Worm (Caenorhabditis elegans): Measurements from ENCODE around the gene srh-185.
A peak's percentile ranks its signal among the peaks of the same experiment; 100 is the strongest.

Gene srh-185

DNA sequence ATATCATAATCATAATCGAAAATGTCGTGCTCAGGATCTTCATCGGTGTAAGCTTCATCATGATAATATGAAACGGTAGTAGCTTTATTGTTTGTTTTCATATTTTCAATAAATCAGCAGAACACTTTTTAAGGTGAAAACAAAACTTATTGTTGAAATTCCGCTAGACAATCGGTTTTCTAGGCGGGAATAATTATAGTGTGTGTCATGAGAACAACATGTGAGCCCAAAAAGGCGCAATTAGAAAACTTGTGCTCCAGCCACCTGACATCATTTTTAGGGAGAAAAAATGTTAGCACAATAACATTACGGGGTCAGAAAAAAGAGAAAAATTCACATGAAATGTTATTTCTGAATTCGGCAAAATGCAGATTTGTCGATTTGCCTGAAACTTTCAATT, 31.8 kb upstream of the srh-185 start, which contains the start of gene srw-8:
TSS of gene srw-8 (minus strand) at position 101 of the 400 bp plus-strand sequence.
- no peak for TF ChIP-seq lin-39 (tag; optimal IDR thresholded peaks at IDR 0.05)
- no peak for TF ChIP-seq efl-3 (GFP tag; optimal IDR thresholded peaks at IDR 0.05)
- TF ChIP-seq pax-3 (tag; optimal IDR thresholded peaks at IDR 0.05), result no peak

DNA sequence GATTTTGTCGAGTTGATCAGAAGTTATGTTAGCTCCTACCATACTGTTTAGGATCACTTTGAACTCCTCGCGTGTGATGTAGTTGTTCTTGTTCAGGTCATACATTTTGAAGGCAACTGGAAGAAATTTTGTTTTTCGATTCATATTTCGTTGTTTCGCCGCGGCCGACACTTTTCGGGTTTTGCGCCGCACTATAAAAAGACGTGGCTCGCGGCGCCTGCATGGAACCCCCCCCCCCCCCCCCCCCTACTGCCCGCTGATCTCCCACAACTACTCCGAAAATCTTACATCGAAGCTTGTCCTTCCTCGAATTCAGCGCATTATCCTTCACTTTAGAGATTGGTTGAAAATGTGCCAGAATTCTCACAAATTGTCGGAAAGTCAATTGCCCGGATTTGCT, 28.0 kb upstream of the srh-185 start:
- no peak for TF ChIP-seq lin-13 (GFP tag; optimal IDR thresholded peaks at IDR 0.05)
- no peak for TF ChIP-seq nhr-11 (tag; optimal IDR thresholded peaks at IDR 0.05)
- TF ChIP-seq lsy-2 (tag; optimal IDR thresholded peaks at IDR 0.05), result no peak
- TF ChIP-seq nhr-85 (tag), result no peak
- TF ChIP-seq fkh-8 (tag; optimal IDR thresholded peaks at IDR 0.05), result no peak
- no peak for TF ChIP-seq ztf-4 (tag; optimal IDR thresholded peaks at IDR 0.05)
- no peak for TF ChIP-seq pag-3 (tag; optimal IDR thresholded peaks at IDR 0.05; ENCODE audit: borderline replicate concordance, insufficient read depth)
- no peak for TF ChIP-seq lin-14 (GFP tag; optimal IDR thresholded peaks at IDR 0.05)
- TF ChIP-seq alr-1 (tag; optimal IDR thresholded peaks at IDR 0.05; ENCODE audit: borderline replicate concordance), result no peak

DNA sequence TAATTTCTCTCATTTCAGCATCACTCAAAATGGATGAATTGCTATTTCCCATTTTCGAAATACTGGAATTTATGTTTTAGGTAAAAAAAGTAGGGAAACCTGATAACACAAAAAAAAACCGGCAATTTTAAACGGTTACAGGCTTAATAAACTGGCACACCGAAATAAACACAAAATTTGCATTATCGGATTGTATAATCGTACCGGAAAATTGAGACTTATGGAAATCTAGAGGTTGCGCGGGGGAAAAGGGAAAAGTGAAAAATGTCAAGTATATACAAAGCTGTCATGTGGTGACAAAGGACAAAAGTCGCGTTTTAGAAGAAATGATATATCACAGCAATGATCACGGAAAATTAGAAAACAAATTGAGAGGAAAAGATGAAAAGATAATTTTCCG, 26.7 kb upstream of the srh-185 start, which contains the start of gene chpf-2:
TSS of gene chpf-2 (minus strand) at position 101 of the 400 bp plus-strand sequence.
- no peak for TF ChIP-seq fkh-10 (GFP tag; optimal IDR thresholded peaks at IDR 0.05)
- TF ChIP-seq nhr-20 (tag; optimal IDR thresholded peaks at IDR 0.05), result peak; percentile 37
- peak; percentile 74 for TF ChIP-seq blmp-1 (tag; optimal IDR thresholded peaks at IDR 0.05)
- TF ChIP-seq mab-9 (GFP tag; IDR thresholded peaks at IDR 0.05), result no peak
- TF ChIP-seq aha-1 (tag; optimal IDR thresholded peaks at IDR 0.05), result no peak
- TF ChIP-seq snu-23 (GFP tag; optimal IDR thresholded peaks at IDR 0.05), result peak; percentile 14
- TF ChIP-seq efl-3 (GFP tag; optimal IDR thresholded peaks at IDR 0.05), result no peak
- peak in 1 of 2 experiments; percentile 11 for TF ChIP-seq lin-35 (GFP tag; optimal IDR thresholded peaks at IDR 0.05)
- peak; percentile 17 for TF ChIP-seq nhr-85 (tag)

DNA sequence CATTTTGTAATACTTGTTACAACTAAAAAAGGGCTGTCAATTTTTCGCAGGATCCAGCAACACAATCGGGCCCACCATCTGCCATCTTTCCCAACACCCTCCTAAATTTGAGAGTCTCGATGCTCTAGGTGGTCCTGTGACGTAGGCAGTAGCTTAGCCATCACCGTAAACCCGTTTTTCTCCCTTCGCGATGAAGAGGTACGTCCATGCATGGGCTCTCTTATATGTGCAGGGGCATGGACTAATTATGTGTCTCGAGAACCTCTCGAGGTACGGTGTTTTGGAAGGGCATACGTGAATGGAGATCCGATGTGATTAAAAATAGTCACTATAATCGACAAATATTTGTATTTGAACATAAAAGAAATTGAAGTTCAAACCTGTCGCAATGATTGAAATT, 25.1 kb upstream of the srh-185 start:
- TF ChIP-seq swsn-7 (tag; optimal IDR thresholded peaks at IDR 0.05), result no peak
- TF ChIP-seq unc-86 (tag; optimal IDR thresholded peaks at IDR 0.05), result no peak
- no peak for TF ChIP-seq ceh-90 (tag; optimal IDR thresholded peaks at IDR 0.05)
- TF ChIP-seq skn-1 (tag; optimal IDR thresholded peaks at IDR 0.05), result no peak
- no peak for TF ChIP-seq nhr-28 (tag; optimal IDR thresholded peaks at IDR 0.05)
- no peak for TF ChIP-seq lin-14 (GFP tag; optimal IDR thresholded peaks at IDR 0.05)
- no peak for TF ChIP-seq unc-98 (GFP tag; IDR thresholded peaks at IDR 0.05)
- no peak for TF ChIP-seq nhr-90 (tag; optimal IDR thresholded peaks at IDR 0.05; ENCODE audit: poor library complexity)

DNA sequence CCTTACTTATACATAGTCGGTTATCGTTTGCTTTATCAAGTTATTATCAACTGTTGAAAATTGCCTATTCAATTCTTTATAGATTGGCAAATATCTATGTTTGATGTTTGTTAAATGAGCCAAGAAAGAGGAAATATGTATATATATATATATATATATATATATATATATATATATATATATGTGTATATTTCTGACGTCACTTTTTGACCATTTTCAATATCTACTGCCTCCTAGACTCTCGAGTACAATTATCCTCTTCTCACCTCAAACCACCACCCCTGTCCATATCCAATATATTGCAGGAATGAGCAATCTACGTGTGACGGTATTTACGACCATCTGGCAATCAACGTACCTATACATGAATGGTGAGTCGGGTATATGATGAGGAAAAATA, 21.2 kb upstream of the srh-185 start, which contains the start of gene F59D6.1:
TSS of gene F59D6.1 (plus strand) at position 301 of the 400 bp plus-strand sequence.
- TF ChIP-seq aly-2 (tag; optimal IDR thresholded peaks at IDR 0.05) (no peak), blmp-1 (tag; optimal IDR thresholded peaks at IDR 0.05) (no peak), lin-14 (GFP tag; optimal IDR thresholded peaks at IDR 0.05) (no peak), unc-30 (tag; optimal IDR thresholded peaks at IDR 0.05) (no peak), efl-3 (GFP tag; optimal IDR thresholded peaks at IDR 0.05) (no peak), pqm-1 (tag; optimal IDR thresholded peaks at IDR 0.05) (no peak), efl-1 (optimal IDR thresholded peaks at IDR 0.05) (no peak), efl-1 (GFP tag; optimal IDR thresholded peaks at IDR 0.05 in 1 of 2) (no peak), lin-35 (GFP tag; optimal IDR thresholded peaks at IDR 0.05) (no peak), tlp-1 (tag; optimal IDR thresholded peaks at IDR 0.05) (no peak)

DNA sequence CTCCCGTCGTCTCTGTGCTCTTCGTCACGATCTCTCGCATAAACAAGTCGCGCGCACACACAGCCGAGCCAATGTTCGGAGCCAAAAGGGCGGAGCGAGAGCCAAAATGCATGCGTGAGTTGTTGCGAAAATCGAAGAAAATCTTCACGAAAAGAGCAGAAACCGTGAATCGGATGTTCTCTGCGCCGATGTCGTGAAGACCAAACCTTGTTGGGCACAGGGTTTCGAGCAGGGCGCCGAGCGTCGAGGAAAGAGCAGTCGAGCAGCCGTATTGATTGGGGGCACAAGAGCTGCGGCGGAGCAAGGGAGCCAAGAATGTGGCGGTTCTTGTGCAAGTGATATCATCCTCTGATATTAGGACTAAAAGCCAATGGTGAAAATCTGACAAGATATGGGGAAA, 19.7 kb upstream of the srh-185 start:
- TF ChIP-seq lir-3 (tag; optimal IDR thresholded peaks at IDR 0.05; ENCODE audit: poor library complexity), result no peak
- TF ChIP-seq elt-3 (tag; optimal IDR thresholded peaks at IDR 0.05), result no peak
- no peak for TF ChIP-seq lin-35 (GFP tag; optimal IDR thresholded peaks at IDR 0.05)
- no peak for TF ChIP-seq sox-4 (tag; optimal IDR thresholded peaks at IDR 0.05)
- no peak for TF ChIP-seq nhr-77 (tag; optimal IDR thresholded peaks at IDR 0.05)
- TF ChIP-seq nhr-19 (GFP tag; conservative IDR thresholded peaks at IDR 0.05), result no peak
- TF ChIP-seq hlh-17 (GFP tag; optimal IDR thresholded peaks at IDR 0.05; ENCODE audit: borderline replicate concordance), result no peak
- TF ChIP-seq ztf-11 (tag; optimal IDR thresholded peaks at IDR 0.05), result no peak
- TF ChIP-seq nhr-76 (tag; optimal IDR thresholded peaks at IDR 0.05), result no peak
- TF ChIP-seq unc-98 (GFP tag; IDR thresholded peaks at IDR 0.05), result no peak
- TF ChIP-seq zag-1 (tag; optimal IDR thresholded peaks at IDR 0.05), result no peak
- no peak for TF ChIP-seq nhr-90 (tag; optimal IDR thresholded peaks at IDR 0.05; ENCODE audit: poor library complexity)
